Fruit fly (Drosophila melanogaster) whole organism, adult: Measurements from ENCODE around the gene CG2519.

Experiments
- CG12768 ChIP-seq: fragments of 200-800 bp; sonication (Bioruptor generic); optimal IDR thresholded peaks from 2 replicates; lab custom pipeline; 2017; ENCODE audit warnings: missing biosample characterization, missing genetic modification characterization, mild to moderate bottlenecking, moderate library complexity, missing genetic modification reagents
- CG7045 ChIP-seq: fragments of 200-800 bp; sonication (Bioruptor generic); optimal IDR thresholded peaks from 2 replicates; lab custom pipeline; 2017; ENCODE audit warnings: missing biosample characterization, mild to moderate bottlenecking, missing genetic modification characterization
- CG7101 ChIP-seq: fragments of 200-800 bp; sonication (Bioruptor generic); optimal IDR thresholded peaks from 2 replicates; lab custom pipeline; 2018; ENCODE audit warnings: missing biosample characterization, mild to moderate bottlenecking, missing genetic modification characterization, moderate library complexity
- Hr96 ChIP-seq: fragments of 200-800 bp; sonication (Bioruptor generic); optimal IDR thresholded peaks from 2 replicates; lab custom pipeline; 2016; ENCODE audit warnings: missing biosample characterization, missing genetic modification characterization
- cic ChIP-seq: fragments of 200-800 bp; sonication (Bioruptor generic); optimal IDR thresholded peaks from 2 replicates; lab custom pipeline; 2017; ENCODE audit warnings: missing biosample characterization, mild to moderate bottlenecking, missing genetic modification characterization, moderate library complexity
- tj ChIP-seq: fragments of 200-800 bp; sonication (Bioruptor generic); optimal IDR thresholded peaks from 3 replicates; lab custom pipeline; 2017; ENCODE audit warnings: missing biosample characterization, mild to moderate bottlenecking, missing genetic modification characterization, moderate library complexity

DNA sequence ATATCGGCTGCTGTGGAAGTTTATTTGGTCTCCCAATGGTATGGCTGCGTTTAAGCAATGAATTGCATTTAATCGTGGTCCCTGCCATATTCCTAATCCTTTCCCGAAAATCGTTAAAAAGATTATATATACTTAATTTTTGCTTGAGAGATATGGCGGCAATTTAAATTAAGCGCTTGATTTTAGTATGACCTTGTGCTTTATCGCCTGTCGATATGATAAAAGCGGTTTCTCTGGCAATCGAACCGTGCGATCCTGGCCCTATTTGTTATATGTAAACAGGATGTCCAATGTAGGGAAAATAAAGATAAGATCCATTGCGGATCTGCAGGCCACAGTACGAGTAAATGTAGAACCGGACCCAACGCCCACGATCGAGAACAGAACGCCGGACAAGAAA is 7.3 kb upstream of the CG2519 start, which contains the start of gene Snm1:
- TF ChIP-seq Hr96 (GFP tag; lab: Kevin White, UChicago) (no peak), cic (no peak), CG7101 (tag; lab: Kevin White, UChicago) (no peak), CG12768 (GFP tag; lab: Kevin White, UChicago) (no peak), CG7045 (GFP tag; lab: Kevin White, UChicago) (no peak), tj (GFP tag; lab: Kevin White, UChicago) (no peak)
